Worm (Caenorhabditis elegans) whole organism, young adult: ENCODE measurements around the gene ccpp-6.

Source experiments
- T07F8.4 ChIP-seq: sonication (generic microtip); optimal IDR thresholded peaks from 2 replicates; lab custom pipeline; 2016; ENCODE audit warnings: mild to moderate bottlenecking, missing genetic modification characterization, moderate library complexity, missing compliant biosample characterization
- Y53F4B.3 ChIP-seq: fragments of 200-800 bp; sonication (Bioruptor generic); IDR thresholded peaks from 2 replicates; pipeline ENCODE4 v1.3.6; 2022; ENCODE audit warnings: missing genetic modification reagents, missing genetic modification characterization, missing compliant biosample characterization
- ama-1 ChIP-seq, 3 experiments: fragments of 150-350 bp in 1 of 3; sonication (generic microtip) in 2 of 3; optimal IDR thresholded peaks; 2 replicates each; lab custom pipeline; 2014 to 2018; ENCODE audit warnings: missing biosample characterization in 2 of 3, missing genetic modification characterization in 2 of 3, missing genetic modification reagents in 2 of 3
- dox-1 ChIP-seq: fragments of 200-800 bp; sonication (Bioruptor generic); IDR thresholded peaks from 2 replicates; pipeline ENCODE4 v1.3.6; 2022; ENCODE audit warnings: missing genetic modification reagents, missing genetic modification characterization, missing compliant biosample characterization
- efl-1 ChIP-seq: fragments of 150-350 bp; optimal IDR thresholded peaks from 2 replicates; lab custom pipeline; 2014; ENCODE audit warnings: missing biosample characterization, missing genetic modification reagents, missing genetic modification characterization
- lir-1 ChIP-seq: fragments of 200-800 bp; sonication (Bioruptor generic); conservative IDR thresholded peaks from 2 replicates; pipeline ENCODE4 v1.3.6; 2022; ENCODE audit warnings: missing genetic modification reagents, missing genetic modification characterization, missing compliant biosample characterization
- mel-28 ChIP-seq: sonication (generic microtip); optimal IDR thresholded peaks from 2 replicates; lab custom pipeline; 2016; ENCODE audit warnings: borderline replicate concordance, mild to moderate bottlenecking, missing genetic modification characterization, missing compliant biosample characterization
- nfya-1 ChIP-seq: sonication (generic microtip); optimal IDR thresholded peaks from 2 replicates; lab custom pipeline; 2017; ENCODE audit warnings: antibody characterized with exemption, missing compliant biosample characterization, missing genetic modification characterization, borderline replicate concordance; ENCODE audit not compliant: insufficient read depth
- nhr-90 ChIP-seq: sonication (generic microtip); optimal IDR thresholded peaks from 2 replicates; lab custom pipeline; 2016; ENCODE audit warnings: missing genotype, mild to moderate bottlenecking, missing genetic modification characterization, missing compliant biosample characterization
- unc-62 ChIP-seq: fragments of 150-350 bp; optimal IDR thresholded peaks from 2 replicates; lab custom pipeline; 2014; ENCODE audit warnings: missing biosample characterization, missing genetic modification reagents, missing genetic modification characterization
- ztf-28 ChIP-seq: fragments of 200-800 bp; sonication (Bioruptor generic); IDR thresholded peaks from 2 replicates; pipeline ENCODE4 v1.3.6; 2022; ENCODE audit warnings: missing genetic modification reagents, missing genetic modification characterization, missing compliant biosample characterization

ce11 chrII:5423832-5424231 lies 36.7 kb upstream of the ccpp-6 start, which contains the start of gene F07F6.7:
- TF ChIP-seq ztf-28 (GFP tag; lab: Robert Waterston, UW) (no peak), T07F8.4 (tag; lab: Kevin White, UChicago) (no peak), mel-28 (tag; lab: Kevin White, UChicago) (no peak), Y53F4B.3 (GFP tag; lab: Robert Waterston, UW) (no peak), dox-1 (GFP tag; lab: Robert Waterston, UW) (no peak), unc-62 (GFP tag; lab: Kevin White, UChicago) (no peak), ama-1 (optimal IDR thresholded peaks at IDR 0.05; lab: Kevin White, UChicago) (no peak), ama-1 (GFP tag; optimal IDR thresholded peaks at IDR 0.05; lab: Kevin White, UChicago) (no peak), nfya-1 (tag; lab: Kevin White, UChicago) (no peak), nhr-90 (no peak), lir-1 (GFP tag; lab: Robert Waterston, UW) (no peak), efl-1 (GFP tag; lab: Kevin White, UChicago) (no peak)
